Worm (Caenorhabditis elegans) whole organism, L2 larva: ENCODE measurements around the gene rin-1.

Experiments used
- C34F6.9 ChIP-seq: fragments of 150-350 bp; optimal IDR thresholded peaks from 2 replicates; lab custom pipeline; 2014; ENCODE audit warnings: missing biosample characterization, missing genetic modification characterization
- F13H6.1 ChIP-seq: sonication (generic microtip); optimal IDR thresholded peaks from 2 replicates; lab custom pipeline; 2016; ENCODE audit warnings: missing genetic modification characterization, missing compliant biosample characterization
- Y55F3AM.14 ChIP-seq: fragments of 200-800 bp; sonication (Bioruptor generic); optimal IDR thresholded peaks from 2 replicates; lab custom pipeline; 2018; ENCODE audit warnings: mild to moderate bottlenecking, missing genetic modification characterization, missing compliant biosample characterization
- ZK546.5 ChIP-seq: sonication (generic microtip); optimal IDR thresholded peaks from 2 replicates; lab custom pipeline; 2017; ENCODE audit warnings: missing biosample characterization, missing genetic modification characterization
- alr-1 ChIP-seq: fragments of 150-350 bp; optimal IDR thresholded peaks from 2 replicates; lab custom pipeline; 2014; ENCODE audit warnings: missing biosample characterization, missing genetic modification characterization
- aly-2 ChIP-seq: fragments of 150-350 bp; optimal IDR thresholded peaks from 2 replicates; lab custom pipeline; 2014; ENCODE audit warnings: missing biosample characterization, missing genetic modification characterization
- ama-1 ChIP-seq: fragments of 150-350 bp; optimal IDR thresholded peaks from 2 replicates; lab custom pipeline; 2018; ENCODE audit warnings: inconsistent platforms
- blmp-1 ChIP-seq: sonication (generic microtip); optimal IDR thresholded peaks from 2 replicates; lab custom pipeline; 2017; ENCODE audit warnings: missing genetic modification characterization, mild to moderate bottlenecking, missing compliant biosample characterization, antibody characterized with exemption, moderate library complexity; ENCODE audit not compliant: insufficient read depth
- ceh-16 ChIP-seq: fragments of 150-350 bp; optimal IDR thresholded peaks from 2 replicates; lab custom pipeline; 2014; ENCODE audit warnings: missing biosample characterization, missing genetic modification characterization
- ceh-82 ChIP-seq: fragments of 150-350 bp; optimal IDR thresholded peaks from 2 replicates; lab custom pipeline; 2014; ENCODE audit warnings: missing biosample characterization, missing genetic modification characterization
- crh-2 ChIP-seq: sonication (generic microtip); optimal IDR thresholded peaks from 2 replicates; lab custom pipeline; 2017; ENCODE audit warnings: missing biosample characterization, missing genetic modification characterization
- dmd-4 ChIP-seq: sonication (generic microtip); optimal IDR thresholded peaks from 2 replicates; lab custom pipeline; 2017; ENCODE audit warnings: missing biosample characterization, missing genetic modification characterization
- egl-27 ChIP-seq: sonication (generic microtip); optimal IDR thresholded peaks from 3 replicates; lab custom pipeline; 2017; ENCODE audit warnings: missing biosample characterization, missing genetic modification reagents, missing genetic modification characterization
- elt-1 ChIP-seq: fragments of 150-350 bp; optimal IDR thresholded peaks from 2 replicates; lab custom pipeline; 2014; ENCODE audit warnings: missing biosample characterization, missing genetic modification characterization
- elt-3 ChIP-seq: sonication (generic microtip); optimal IDR thresholded peaks from 2 replicates; lab custom pipeline; 2017; ENCODE audit warnings: missing biosample characterization, missing genetic modification characterization
- fos-1 ChIP-seq: fragments of 150-350 bp; optimal IDR thresholded peaks from 2 replicates; lab custom pipeline; 2014; ENCODE audit warnings: missing biosample characterization, missing genetic modification characterization
- lin-11 ChIP-seq: fragments of 150-350 bp; sonication (generic microtip); optimal IDR thresholded peaks from 2 replicates; lab custom pipeline; 2014; ENCODE audit warnings: missing biosample characterization, missing genetic modification characterization, inconsistent platforms, mixed read lengths
- lin-13 ChIP-seq: fragments of 150-350 bp; optimal IDR thresholded peaks from 2 replicates; lab custom pipeline; 2014; ENCODE audit warnings: missing biosample characterization, missing genetic modification reagents, missing genetic modification characterization
- lin-39 ChIP-seq: fragments of 150-350 bp; optimal IDR thresholded peaks from 2 replicates; lab custom pipeline; 2014; ENCODE audit warnings: missing biosample characterization, missing genetic modification reagents, missing genetic modification characterization
- lsy-2 ChIP-seq, 2 experiments: fragments of 150-350 bp in 1 of 2; sonication (generic microtip) in 1 of 2; optimal IDR thresholded peaks; 2 replicates each; lab custom pipeline; 2014 to 2017; ENCODE audit warnings: missing biosample characterization in 2 of 2, missing genetic modification characterization in 2 of 2
- mab-5 ChIP-seq: fragments of 150-350 bp; optimal IDR thresholded peaks from 2 replicates; lab custom pipeline; 2014; ENCODE audit warnings: missing biosample characterization, missing genetic modification characterization
- mdl-1 ChIP-seq, 2 experiments: fragments of 150-350 bp in 1 of 2; sonication (generic microtip) in 1 of 2; optimal IDR thresholded peaks; 2 replicates each; lab custom pipeline; 2017; ENCODE audit warnings: missing biosample characterization in 2 of 2, missing genetic modification characterization in 2 of 2
- nhr-10 ChIP-seq: sonication (generic microtip); optimal IDR thresholded peaks from 2 replicates; lab custom pipeline; 2017; ENCODE audit warnings: missing biosample characterization, missing genetic modification characterization
- nhr-11 ChIP-seq: fragments of 150-350 bp; optimal IDR thresholded peaks from 2 replicates; lab custom pipeline; 2014; ENCODE audit warnings: missing biosample characterization, missing genetic modification characterization
- nhr-12 ChIP-seq: fragments of 150-350 bp; optimal IDR thresholded peaks from 2 replicates; lab custom pipeline; 2014; ENCODE audit warnings: missing biosample characterization, missing genetic modification characterization
- nhr-129 ChIP-seq: fragments of 150-350 bp; optimal IDR thresholded peaks from 2 replicates; lab custom pipeline; 2014; ENCODE audit warnings: missing biosample characterization, missing genetic modification characterization
- nhr-237 ChIP-seq: fragments of 150-350 bp; optimal IDR thresholded peaks from 2 replicates; lab custom pipeline; 2014; ENCODE audit warnings: missing biosample characterization, missing genetic modification characterization
- nhr-25 ChIP-seq: fragments of 150-350 bp; sonication (generic microtip); optimal IDR thresholded peaks from 3 replicates; lab custom pipeline; 2014; ENCODE audit warnings: missing biosample characterization, missing genetic modification characterization
- nhr-77 ChIP-seq: fragments of 150-350 bp; optimal IDR thresholded peaks from 2 replicates; lab custom pipeline; 2014; ENCODE audit warnings: missing biosample characterization, missing genetic modification characterization
- peb-1 ChIP-seq: fragments of 150-350 bp; optimal IDR thresholded peaks from 2 replicates; lab custom pipeline; 2014; ENCODE audit warnings: missing biosample characterization, missing genetic modification characterization
- sem-4 ChIP-seq: fragments of 150-350 bp; optimal IDR thresholded peaks from 2 replicates; lab custom pipeline; 2014; ENCODE audit warnings: missing biosample characterization, missing genetic modification reagents, missing genetic modification characterization
- skn-1 ChIP-seq: sonication (generic microtip); optimal IDR thresholded peaks from 2 replicates; lab custom pipeline; 2017; ENCODE audit warnings: missing biosample characterization, missing genetic modification characterization
- sma-3 ChIP-seq: sonication (generic microtip); optimal IDR thresholded peaks from 2 replicates; lab custom pipeline; 2016; ENCODE audit warnings: missing genetic modification reagents, missing genetic modification characterization, missing compliant biosample characterization
- sma-9 ChIP-seq, 2 experiments: fragments of 150-350 bp in 1 of 2; sonication (generic microtip) in 1 of 2; optimal IDR thresholded peaks; 2 replicates each; lab custom pipeline; 2014 to 2016; ENCODE audit warnings: missing genetic modification characterization in 2 of 2, mild to moderate bottlenecking in 1 of 2, missing biosample characterization in 1 of 2, missing compliant biosample characterization in 1 of 2, missing genetic modification reagents in 1 of 2, moderate library complexity in 1 of 2
- snpc-4 ChIP-seq: fragments of 150-350 bp; optimal IDR thresholded peaks from 2 replicates; lab custom pipeline; 2014; ENCODE audit warnings: missing biosample characterization, missing genetic modification characterization
- unc-55 ChIP-seq: fragments of 150-350 bp; sonication (generic microtip); optimal IDR thresholded peaks from 3 replicates; lab custom pipeline; 2014; ENCODE audit warnings: missing biosample characterization, missing genetic modification reagents, missing genetic modification characterization
- unc-62 ChIP-seq: fragments of 150-350 bp; optimal IDR thresholded peaks from 2 replicates; lab custom pipeline; 2014; ENCODE audit warnings: missing biosample characterization, missing genetic modification reagents, missing genetic modification characterization
- ztf-1 ChIP-seq: fragments of 200-800 bp; sonication (Bioruptor generic); conservative IDR thresholded peaks from 2 replicates; pipeline ENCODE4 v1.3.6; 2022; ENCODE audit warnings: missing genetic modification characterization, missing compliant biosample characterization
- ztf-11 ChIP-seq: sonication (generic microtip); optimal IDR thresholded peaks from 2 replicates; lab custom pipeline; 2017; ENCODE audit warnings: missing biosample characterization, missing genetic modification characterization
- ztf-4 ChIP-seq: fragments of 150-350 bp; optimal IDR thresholded peaks from 2 replicates; lab custom pipeline; 2014; ENCODE audit warnings: missing biosample characterization, missing genetic modification characterization

rin-1 gene

ce11 chrV:14779644-14780043, 35.8 kb downstream of the rin-1 start, which contains the start of the genes scrm-7 and Y50E8A.10:
Gene scrm-7, minus strand, starts transcription at chrV:14779744.
Gene Y50E8A.10, plus strand, starts transcription at chrV:14779996.
- TF ChIP-seq lin-39 (tag; lab: Kevin White, UChicago) (no peak), nhr-12 (no peak), sma-3 (GFP tag; lab: Kevin White, UChicago) (no peak), ztf-4 (tag; lab: Kevin White, UChicago) (no peak), crh-2 (tag; lab: Kevin White, UChicago) (no peak), lin-11 (tag; lab: Kevin White, UChicago) (no peak), elt-1 (tag; lab: Kevin White, UChicago) (no peak), Y55F3AM.14 (GFP tag; lab: Kevin White, UChicago) (no peak), unc-55 (GFP tag; lab: Kevin White, UChicago) (no peak), blmp-1 (tag; lab: Kevin White, UChicago) (no peak), fos-1 (no peak), alr-1 (tag; lab: Kevin White, UChicago) (no peak), F13H6.1 (no peak), nhr-237 (tag; lab: Kevin White, UChicago) (no peak), sem-4 (tag; lab: Kevin White, UChicago) (no peak), nhr-11 (tag; lab: Kevin White, UChicago) (no peak), ceh-16 (no peak), mab-5 (tag; lab: Kevin White, UChicago) (no peak)

- TF ChIP-seq nhr-25 (tag; lab: Kevin White, UChicago) (no peak), ztf-1 (GFP tag; lab: Robert Waterston, UW) (no peak), nhr-10 (tag; lab: Kevin White, UChicago) (no peak), egl-27 (tag; lab: Kevin White, UChicago) (no peak), elt-1 (tag; lab: Kevin White, UChicago) (no peak), fos-1 (peak; percentile 82), skn-1 (tag; lab: Kevin White, UChicago) (peak; percentile 60), aly-2 (tag; lab: Kevin White, UChicago) (no peak), lin-11 (tag; lab: Kevin White, UChicago) (no peak), nhr-129 (tag; lab: Kevin White, UChicago) (peak; percentile 85), unc-62 (GFP tag; lab: Kevin White, UChicago) (no peak), ama-1 (no peak), nhr-12 (no peak), Y55F3AM.14 (GFP tag; lab: Kevin White, UChicago) (no peak), dmd-4 (tag; lab: Kevin White, UChicago) (no peak), ZK546.5 (tag; lab: Kevin White, UChicago) (no peak), mdl-1 (tag; optimal IDR thresholded peaks at IDR 0.05; lab: Kevin White, UChicago) (no peak), snpc-4 (tag; lab: Kevin White, UChicago) (no peak), nhr-77 (tag; lab: Kevin White, UChicago) (no peak), ztf-4 (tag; lab: Kevin White, UChicago) (no peak), C34F6.9 (tag; lab: Kevin White, UChicago) (peak; percentile 69), ztf-11 (no peak), lin-13 (GFP tag; lab: Kevin White, UChicago) (no peak), ceh-82 (no peak), sma-9 (GFP tag; optimal IDR thresholded peaks at IDR 0.05; lab: Kevin White, UChicago) (peak; percentile 19), sma-9 (tag; optimal IDR thresholded peaks at IDR 0.05; lab: Kevin White, UChicago) (no peak), lin-39 (tag; lab: Kevin White, UChicago) (no peak), elt-3 (tag; lab: Kevin White, UChicago) (no peak), mab-5 (tag; lab: Kevin White, UChicago) (no peak), unc-55 (GFP tag; lab: Kevin White, UChicago) (peak; percentile 63), crh-2 (tag; lab: Kevin White, UChicago) (peak; percentile 28), lsy-2 (tag; optimal IDR thresholded peaks at IDR 0.05; lab: Kevin White, UChicago) (no peak), peb-1 (tag; lab: Kevin White, UChicago) (no peak), ceh-16 (no peak)
- TF ChIP-seq, all 48 proteins: peak for 7
These were observed 42.4 kb downstream of the rin-1 start, which contains the start of gene haf-7 for ce11 chrV:14773048-14773447. Gene haf-7, plus strand, starts transcription at chrV:14773258.
